Fruit fly (Drosophila melanogaster) whole organism, embryonic: ENCODE results near the gene Argl.

Experiments
- Aef1 ChIP-seq: fragments of 200-800 bp; sonication (Bioruptor generic); IDR thresholded peaks from 3 replicates; pipeline ENCODE4 v1.3.6; 2022; ENCODE audit warnings: missing biosample characterization, missing genetic modification characterization
- Blimp-1 ChIP-seq: fragments of 200-800 bp; sonication (Bioruptor generic); optimal IDR thresholded peaks from 3 replicates; lab custom pipeline; 2018; ENCODE audit warnings: missing biosample characterization, missing genetic modification characterization, mild to moderate bottlenecking, moderate library complexity, missing genetic modification reagents
- BtbVII ChIP-seq: fragments of 200-800 bp; sonication (Bioruptor generic); optimal IDR thresholded peaks from 3 replicates; lab custom pipeline; 2017; ENCODE audit warnings: missing biosample characterization, mild to moderate bottlenecking, missing genetic modification characterization
- CG10366 ChIP-seq: fragments of 200-800 bp; sonication (Bioruptor generic); IDR thresholded peaks from 2 replicates; pipeline ENCODE4 v1.3.6; 2022; ENCODE audit warnings: missing biosample characterization, missing genetic modification characterization
- CG11456 ChIP-seq: fragments of 200-800 bp; sonication (Bioruptor generic); IDR thresholded peaks from 3 replicates; pipeline ENCODE4 v1.3.6; 2022; ENCODE audit warnings: missing biosample characterization, missing genetic modification characterization
- CG11723 ChIP-seq: fragments of 200-800 bp; sonication (Bioruptor generic); optimal IDR thresholded peaks from 2 replicates; lab custom pipeline; 2017; ENCODE audit warnings: missing biosample characterization, mild to moderate bottlenecking, missing genetic modification characterization
- CG12155 ChIP-seq: fragments of 200-800 bp; sonication (Bioruptor generic); optimal IDR thresholded peaks from 3 replicates; lab custom pipeline; 2016; ENCODE audit warnings: missing biosample characterization, missing genetic modification characterization
- CG15601 ChIP-seq: fragments of 200-800 bp; sonication (Bioruptor generic); optimal IDR thresholded peaks from 3 replicates; lab custom pipeline; 2019; ENCODE audit warnings: missing biosample characterization, mild to moderate bottlenecking, missing genetic modification characterization, moderate library complexity
- CG16863 ChIP-seq: fragments of 200-800 bp; sonication (Bioruptor generic); optimal IDR thresholded peaks from 3 replicates; lab custom pipeline; 2016; ENCODE audit warnings: missing biosample characterization, missing genetic modification characterization
- CG18599 ChIP-seq: fragments of 200-800 bp; sonication (Bioruptor generic); optimal IDR thresholded peaks from 3 replicates; lab custom pipeline; 2017; ENCODE audit warnings: missing biosample characterization, missing genetic modification characterization, mild to moderate bottlenecking, moderate library complexity, missing genetic modification reagents
- CG32772 ChIP-seq: fragments of 200-800 bp; sonication (Bioruptor generic); IDR thresholded peaks from 2 replicates; pipeline ENCODE4 v1.3.6; 2022; ENCODE audit warnings: missing biosample characterization, missing genetic modification characterization
- CG3838 ChIP-seq: fragments of 200-800 bp; sonication (Bioruptor generic); optimal IDR thresholded peaks from 3 replicates; lab custom pipeline; 2016; ENCODE audit warnings: missing biosample characterization, missing genetic modification characterization
- CG6683 ChIP-seq: fragments of 200-800 bp; sonication (Bioruptor generic); optimal IDR thresholded peaks from 2 replicates; lab custom pipeline; 2017; ENCODE audit warnings: missing biosample characterization, mild to moderate bottlenecking, missing genetic modification characterization, missing genetic modification reagents
- CG7271 ChIP-seq: fragments of 200-800 bp; sonication (Bioruptor generic); optimal IDR thresholded peaks from 2 replicates; lab custom pipeline; 2018; ENCODE audit warnings: missing biosample characterization, mild to moderate bottlenecking, missing genetic modification characterization, moderate library complexity
- CG7928 ChIP-seq: fragments of 200-800 bp; sonication (Bioruptor generic); optimal IDR thresholded peaks from 2 replicates; lab custom pipeline; 2017; ENCODE audit warnings: missing biosample characterization, mild to moderate bottlenecking, missing genetic modification characterization
- CG7987 ChIP-seq: fragments of 200-800 bp; sonication (Bioruptor generic); optimal IDR thresholded peaks from 2 replicates; lab custom pipeline; 2018; ENCODE audit warnings: missing biosample characterization, mild to moderate bottlenecking, missing genetic modification characterization, moderate library complexity
- Dad ChIP-seq: fragments of 200-800 bp; sonication (Bioruptor generic); optimal IDR thresholded peaks from 3 replicates; lab custom pipeline; 2016; ENCODE audit warnings: missing biosample characterization, missing genetic modification characterization
- Fer3 ChIP-seq: fragments of 200-800 bp; sonication (Bioruptor generic); optimal IDR thresholded peaks from 2 replicates; lab custom pipeline; 2018; ENCODE audit warnings: missing biosample characterization, mild to moderate bottlenecking, missing genetic modification characterization, moderate library complexity
- HLH54F ChIP-seq: fragments of 200-800 bp; sonication (Bioruptor generic); optimal IDR thresholded peaks from 3 replicates; lab custom pipeline; 2016; ENCODE audit warnings: missing biosample characterization, missing genetic modification characterization
- Jarid2 ChIP-seq: fragments of 200-800 bp; sonication (Bioruptor generic); optimal IDR thresholded peaks from 3 replicates; lab custom pipeline; 2017; ENCODE audit warnings: mild to moderate bottlenecking, missing biosample characterization, missing genetic modification reagents, missing genetic modification characterization
- Lpt ChIP-seq: fragments of >200 bp; optimal IDR thresholded peaks from 2 replicates; lab custom pipeline; 2018; ENCODE audit warnings: missing biosample characterization, missing genetic modification characterization
- MBD-R2 ChIP-seq: fragments of 200-800 bp; sonication (Bioruptor generic); IDR thresholded peaks from 2 replicates; pipeline ENCODE4 v1.3.6; 2022; ENCODE audit warnings: missing biosample characterization, missing genetic modification characterization
- NK7.1 ChIP-seq: fragments of 200-800 bp; sonication (Bioruptor generic); optimal IDR thresholded peaks from 3 replicates; lab custom pipeline; 2016; ENCODE audit warnings: missing biosample characterization, missing genetic modification characterization
- Nf-YB ChIP-seq: fragments of 200-800 bp; sonication (Bioruptor generic); optimal IDR thresholded peaks from 3 replicates; lab custom pipeline; 2019; ENCODE audit warnings: missing biosample characterization, mild to moderate bottlenecking, missing genetic modification characterization, moderate library complexity
- Ravus ChIP-seq: fragments of 200-800 bp; sonication (Bioruptor generic); IDR thresholded peaks from 2 replicates; pipeline ENCODE4 v1.3.6; 2022; ENCODE audit warnings: missing biosample characterization, missing genetic modification characterization
- Spps ChIP-seq: fragments of 200-800 bp; sonication (Bioruptor generic); optimal IDR thresholded peaks from 2 replicates; lab custom pipeline; 2018; ENCODE audit warnings: missing biosample characterization, mild to moderate bottlenecking, missing genetic modification characterization
- Trl ChIP-seq, 3 experiments: fragments of >200 bp in 2 of 3; fragments of 200-800 bp in 1 of 3; sonication (Bioruptor generic) in 1 of 3; optimal IDR thresholded peaks; 2 replicates in 1 of 3; 3 replicates in 2 of 3; lab custom pipeline; 2016 to 2017; ENCODE audit warnings: missing biosample characterization in 1 of 3, missing genetic modification characterization in 1 of 3
- Xrp1 ChIP-seq: fragments of 200-800 bp; sonication (Bioruptor generic); IDR thresholded peaks from 2 replicates; pipeline ENCODE4 v1.3.6; 2022; ENCODE audit warnings: missing biosample characterization, missing genetic modification characterization
- YL-1 ChIP-seq: fragments of 200-800 bp; sonication (Bioruptor generic); optimal IDR thresholded peaks from 3 replicates; lab custom pipeline; 2017; ENCODE audit warnings: missing biosample characterization, mild to moderate bottlenecking, missing genetic modification characterization
- al ChIP-seq: fragments of 200-800 bp; sonication (Bioruptor generic); IDR thresholded peaks from 2 replicates; pipeline ENCODE4 v1.3.6; 2022; ENCODE audit warnings: missing biosample characterization, missing genetic modification characterization
- ap ChIP-seq: fragments of 200-800 bp; sonication (Bioruptor generic); IDR thresholded peaks from 2 replicates; pipeline ENCODE4 v1.3.6; 2022; ENCODE audit warnings: missing biosample characterization, missing genetic modification characterization
- caup ChIP-seq: fragments of 200-800 bp; sonication (Bioruptor generic); optimal IDR thresholded peaks from 3 replicates; lab custom pipeline; 2017; ENCODE audit warnings: missing biosample characterization, mild to moderate bottlenecking, missing genetic modification characterization, moderate library complexity; ENCODE audit not compliant: severe bottlenecking
- croc ChIP-seq: fragments of 200-800 bp; sonication (Bioruptor generic); conservative IDR thresholded peaks from 3 replicates; pipeline ENCODE4 v1.3.6; 2022; ENCODE audit warnings: missing biosample characterization, missing genetic modification characterization
- dmrt11E ChIP-seq: fragments of 200-800 bp; sonication (Bioruptor generic); optimal IDR thresholded peaks from 3 replicates; lab custom pipeline; 2018; ENCODE audit warnings: missing biosample characterization, mild to moderate bottlenecking, missing genetic modification characterization, moderate library complexity
- dmrt99B ChIP-seq: fragments of 200-800 bp; sonication (Bioruptor generic); optimal IDR thresholded peaks from 2 replicates; lab custom pipeline; 2018; ENCODE audit warnings: missing biosample characterization, mild to moderate bottlenecking, missing genetic modification characterization, moderate library complexity
- fu2 ChIP-seq: fragments of 200-800 bp; sonication (Bioruptor generic); optimal IDR thresholded peaks from 2 replicates; lab custom pipeline; 2016; ENCODE audit warnings: missing biosample characterization, missing genetic modification characterization
- gfzf ChIP-seq: fragments of 200-800 bp; sonication (Bioruptor generic); optimal IDR thresholded peaks from 2 replicates; lab custom pipeline; 2016; ENCODE audit warnings: missing biosample characterization, mild to moderate bottlenecking, missing genetic modification characterization, moderate library complexity
- ham ChIP-seq: fragments of 200-800 bp; sonication (Bioruptor generic); IDR thresholded peaks from 2 replicates; pipeline ENCODE4 v1.3.6; 2022; ENCODE audit warnings: missing biosample characterization, missing genetic modification characterization
- jigr1 ChIP-seq: fragments of 200-800 bp; sonication (Bioruptor generic); IDR thresholded peaks from 3 replicates; pipeline ENCODE4 v1.3.6; 2022; ENCODE audit warnings: missing biosample characterization, missing genetic modification characterization
- lbe ChIP-seq: fragments of 200-800 bp; sonication (Bioruptor generic); optimal IDR thresholded peaks from 2 replicates; lab custom pipeline; 2016; ENCODE audit warnings: missing biosample characterization, mild to moderate bottlenecking, missing genetic modification characterization
- lola ChIP-seq, 3 experiments: fragments of >200 bp in 2 of 3; fragments of 200-800 bp in 1 of 3; sonication (Bioruptor generic) in 1 of 3; optimal IDR thresholded peaks; 2 replicates each; lab custom pipeline; 2017 to 2019; ENCODE audit warnings: missing biosample characterization in 3 of 3, missing genetic modification characterization in 3 of 3, mild to moderate bottlenecking in 1 of 3, moderate library complexity in 1 of 3
- lov ChIP-seq, 2 experiments: fragments of 200-800 bp in 1 of 2; fragments of >200 bp in 1 of 2; sonication (Bioruptor generic) in 1 of 2; IDR thresholded peaks in 1 of 2; optimal IDR thresholded peaks in 1 of 2; 2 replicates in 1 of 2; 3 replicates in 1 of 2; pipeline versions ENCODE4 v1.3.6 to Lab custom; 2017 to 2022; ENCODE audit warnings: missing biosample characterization in 1 of 2, missing genetic modification characterization in 1 of 2
- nau ChIP-seq: fragments of 200-800 bp; sonication (Bioruptor generic); optimal IDR thresholded peaks from 3 replicates; lab custom pipeline; 2017; ENCODE audit warnings: missing biosample characterization, mild to moderate bottlenecking, missing genetic modification characterization, missing genetic modification reagents
- org-1 ChIP-seq: fragments of 200-800 bp; sonication (Bioruptor generic); optimal IDR thresholded peaks from 2 replicates; lab custom pipeline; 2017; ENCODE audit warnings: missing biosample characterization, missing genetic modification characterization
- pros ChIP-seq: fragments of 200-800 bp; sonication (Bioruptor generic); optimal IDR thresholded peaks from 3 replicates; lab custom pipeline; 2019; ENCODE audit warnings: missing biosample characterization, mild to moderate bottlenecking, missing genetic modification characterization, moderate library complexity
- ranshi ChIP-seq: fragments of 200-800 bp; sonication (Bioruptor generic); IDR thresholded peaks from 2 replicates; pipeline ENCODE4 v1.3.6; 2022; ENCODE audit warnings: missing biosample characterization, missing genetic modification characterization
- sens ChIP-seq: fragments of 200-800 bp; sonication (Bioruptor generic); peaks from one replicate; lab custom pipeline; 2016; ENCODE audit warnings: missing biosample characterization, missing genetic modification characterization
- sim ChIP-seq: fragments of 200-800 bp; sonication (Bioruptor generic); IDR thresholded peaks from 2 replicates; pipeline ENCODE4 v1.3.6; 2022; ENCODE audit warnings: missing biosample characterization, missing genetic modification characterization

Argl gene

dm6 chr2L:8951184-8951934, 9.5 kb upstream of the Argl start, which contains the start of gene C1GalTA (continued):
- TF ChIP-seq Aef1 (GFP tag; lab: Robert Waterston, UW) (peak; percentile 91), CG7987 (peak; percentile 83), ham (GFP tag; lab: Robert Waterston, UW) (peak; percentile 86), Ravus (GFP tag; lab: Robert Waterston, UW) (peak; percentile 86), CG7271 (tag; lab: Kevin White, UChicago) (peak; percentile 97), jigr1 (GFP tag; lab: Robert Waterston, UW) (peak; percentile 89), org-1 (GFP tag; lab: Kevin White, UChicago) (peak; percentile 95), fu2 (GFP tag; lab: Kevin White, UChicago) (no peak), CG3838 (no peak), HLH54F (GFP tag; lab: Kevin White, UChicago) (peak; percentile 48), YL-1 (peak; percentile 90), CG10366 (peak; percentile 90), croc (GFP tag; lab: Robert Waterston, UW) (peak; percentile 96), Spps (tag; lab: Kevin White, UChicago) (peak; percentile 99), sens (GFP tag; lab: Kevin White, UChicago) (peak; percentile 93), CG6683 (GFP tag; lab: Kevin White, UChicago) (peak; percentile 98), CG11456 (GFP tag; lab: Robert Waterston, UW) (no peak; the same call in 2 of the 3 replicates), Nf-YB (GFP tag; lab: Kevin White, UChicago) (peak; percentile 92), Jarid2 (GFP tag; lab: Kevin White, UChicago) (peak; percentile 89), CG15601 (tag; lab: Kevin White, UChicago) (peak; percentile 97), lov (optimal IDR thresholded peaks at IDR 0.05; lab: Kevin White, UChicago) (no peak), lov (GFP tag; IDR thresholded peaks at IDR 0.05; lab: Robert Waterston, UW) (no peak; the same call in 1 of the 3 replicates), CG16863 (GFP tag; lab: Kevin White, UChicago) (peak; percentile 56), caup (GFP tag; lab: Kevin White, UChicago) (peak; percentile 96), CG7928 (GFP tag; lab: Kevin White, UChicago) (peak; percentile 75), MBD-R2 (GFP tag; lab: Robert Waterston, UW) (peak; percentile 61; the same call in 1 of the 2 replicates), gfzf (no peak), Blimp-1 (peak; percentile 98), ranshi (GFP tag; lab: Robert Waterston, UW) (peak; percentile 95), lbe (GFP tag; lab: Kevin White, UChicago) (peak; percentile 90), Lpt (GFP tag; lab: Kevin White, UChicago) (no peak), dmrt99B (tag; lab: Kevin White, UChicago) (peak; percentile 99), Trl (optimal IDR thresholded peaks at IDR 0.05; lab: Kevin White, UChicago) (peak; percentile 79 to 92), Trl (GFP tag; optimal IDR thresholded peaks at IDR 0.05; lab: Kevin White, UChicago) (peak; percentile 67), nau (GFP tag; lab: Kevin White, UChicago) (peak; percentile 93), NK7.1 (GFP tag; lab: Kevin White, UChicago) (peak; percentile 43), pros (GFP tag; lab: Kevin White, UChicago) (peak; percentile 90), dmrt11E (tag; lab: Kevin White, UChicago) (peak; percentile 98), al (GFP tag; lab: Robert Waterston, UW) (peak; percentile 93), CG12155 (peak; percentile 93), CG18599 (peak; percentile 99), CG32772 (GFP tag; lab: Robert Waterston, UW) (peak; percentile 94), Xrp1 (GFP tag; lab: Robert Waterston, UW) (peak; percentile 99), lola (GFP tag; optimal IDR thresholded peaks at IDR 0.05; lab: Kevin White, UChicago) (peak in 1 of 3 experiments; percentile 98), ap (GFP tag; lab: Robert Waterston, UW) (peak; percentile 90), CG11723 (GFP tag; lab: Kevin White, UChicago) (peak; percentile 89), sim (GFP tag; lab: Robert Waterston, UW) (peak; percentile 96), Fer3 (tag; lab: Kevin White, UChicago) (peak; percentile 98), BtbVII (GFP tag; lab: Kevin White, UChicago) (peak; percentile 98), Dad (GFP tag; lab: Kevin White, UChicago) (peak; percentile 76)
